Fruit fly (Drosophila melanogaster) whole organism, prepupa: ENCODE measurements around the gene mRpS2.

Source experiments
- CG10631 ChIP-seq: fragments of 200-800 bp; sonication (Bioruptor generic); optimal IDR thresholded peaks from 2 replicates; lab custom pipeline; 2016; ENCODE audit warnings: missing biosample characterization, missing genetic modification characterization
- CG10669 ChIP-seq: fragments of 200-800 bp; sonication (Bioruptor generic); optimal IDR thresholded peaks from 3 replicates; lab custom pipeline; 2018; ENCODE audit warnings: missing biosample characterization, mild to moderate bottlenecking, missing genetic modification characterization, moderate library complexity
- CG11294 ChIP-seq: fragments of 200-800 bp; sonication (Bioruptor generic); IDR thresholded peaks from 2 replicates; pipeline ENCODE4 v1.3.6; 2022; ENCODE audit warnings: missing biosample characterization, missing genetic modification characterization
- CG15336 ChIP-seq: fragments of 200-800 bp; sonication (Bioruptor generic); IDR thresholded peaks from 2 replicates; pipeline ENCODE4 v1.3.6; 2022; ENCODE audit warnings: missing biosample characterization, missing genetic modification characterization
- CG16779 ChIP-seq: fragments of 200-800 bp; sonication (Bioruptor generic); optimal IDR thresholded peaks from 3 replicates; lab custom pipeline; 2017; ENCODE audit warnings: missing biosample characterization, mild to moderate bottlenecking, missing genetic modification characterization
- CG3032 ChIP-seq: fragments of 200-800 bp; optimal IDR thresholded peaks from 2 replicates; lab custom pipeline; 2019; ENCODE audit warnings: missing biosample characterization, mild to moderate bottlenecking, missing genetic modification characterization, moderate library complexity
- CG31627 ChIP-seq: fragments of 200-800 bp; sonication (Bioruptor generic); optimal IDR thresholded peaks from 3 replicates; lab custom pipeline; 2016; ENCODE audit warnings: missing biosample characterization, missing genetic modification characterization
- CG32006 ChIP-seq: fragments of 200-800 bp; sonication (Bioruptor generic); optimal IDR thresholded peaks from 3 replicates; lab custom pipeline; 2017; ENCODE audit warnings: missing biosample characterization, mild to moderate bottlenecking, missing genetic modification characterization
- CG34406 ChIP-seq: fragments of 200-800 bp; sonication (Bioruptor generic); optimal IDR thresholded peaks from 3 replicates; lab custom pipeline; 2016; ENCODE audit warnings: missing biosample characterization, missing genetic modification characterization
- CG3919 ChIP-seq: fragments of 200-800 bp; sonication (Bioruptor generic); optimal IDR thresholded peaks from 3 replicates; lab custom pipeline; 2016; ENCODE audit warnings: missing biosample characterization, missing genetic modification characterization
- CG4318 ChIP-seq: fragments of 200-800 bp; sonication (Bioruptor generic); optimal IDR thresholded peaks from 3 replicates; lab custom pipeline; 2017; ENCODE audit warnings: missing biosample characterization, mild to moderate bottlenecking, missing genetic modification characterization
- CG6163 ChIP-seq: fragments of 200-800 bp; sonication (Bioruptor generic); IDR thresholded peaks from 3 replicates; pipeline ENCODE4 v1.3.6; 2022; ENCODE audit warnings: missing biosample characterization, missing genetic modification characterization
- CG6276 ChIP-seq: fragments of 200-800 bp; sonication (Bioruptor generic); optimal IDR thresholded peaks from 2 replicates; lab custom pipeline; 2017; ENCODE audit warnings: missing biosample characterization, mild to moderate bottlenecking, missing genetic modification characterization
- CG6792 ChIP-seq: fragments of 200-800 bp; sonication (Bioruptor generic); optimal IDR thresholded peaks from 3 replicates; lab custom pipeline; 2016; ENCODE audit warnings: missing biosample characterization, missing genetic modification characterization
- CG6808 ChIP-seq: fragments of 200-800 bp; sonication (Bioruptor generic); optimal IDR thresholded peaks from 3 replicates; lab custom pipeline; 2017; ENCODE audit warnings: missing biosample characterization, missing genetic modification characterization, mild to moderate bottlenecking, moderate library complexity, missing genetic modification reagents
- CG6854 ChIP-seq: fragments of 200-800 bp; sonication (Bioruptor generic); optimal IDR thresholded peaks from 2 replicates; lab custom pipeline; 2017; ENCODE audit warnings: missing biosample characterization, mild to moderate bottlenecking, missing genetic modification characterization
- CG7368 ChIP-seq: fragments of 200-800 bp; sonication (Bioruptor generic); optimal IDR thresholded peaks from 3 replicates; lab custom pipeline; 2016; ENCODE audit warnings: missing biosample characterization, missing genetic modification characterization
- CG8319 ChIP-seq: fragments of 200-800 bp; sonication (Bioruptor generic); optimal IDR thresholded peaks from 3 replicates; lab custom pipeline; 2016; ENCODE audit warnings: missing biosample characterization, missing genetic modification characterization
- CG8632 ChIP-seq: fragments of 200-800 bp; sonication (Bioruptor generic); optimal IDR thresholded peaks from 3 replicates; lab custom pipeline; 2016; ENCODE audit warnings: missing biosample characterization, missing genetic modification characterization
- CG9139 ChIP-seq: fragments of 200-800 bp; sonication (Bioruptor generic); optimal IDR thresholded peaks from 3 replicates; lab custom pipeline; 2017; ENCODE audit warnings: missing biosample characterization, mild to moderate bottlenecking, missing genetic modification characterization
- Eip75B ChIP-seq: fragments of 200-800 bp; sonication (Bioruptor generic); optimal IDR thresholded peaks from 3 replicates; lab custom pipeline; 2016; ENCODE audit warnings: missing biosample characterization, missing genetic modification characterization
- Eip78C ChIP-seq: fragments of 200-800 bp; sonication (Bioruptor generic); peaks from one replicate; lab custom pipeline; 2016; ENCODE audit warnings: missing biosample characterization, missing genetic modification characterization
- Eip93F ChIP-seq: fragments of 200-800 bp; sonication (Bioruptor generic); optimal IDR thresholded peaks from 2 replicates; lab custom pipeline; 2016; ENCODE audit warnings: missing biosample characterization, mild to moderate bottlenecking, missing genetic modification characterization
- Gug ChIP-seq: fragments of 200-800 bp; sonication (Bioruptor generic); IDR thresholded peaks from 2 replicates; pipeline ENCODE4 v1.3.6; 2022; ENCODE audit warnings: missing biosample characterization, missing genetic modification characterization
- Hr39 ChIP-seq: fragments of 200-800 bp; sonication (Bioruptor generic); optimal IDR thresholded peaks from 2 replicates; lab custom pipeline; 2016; ENCODE audit warnings: missing biosample characterization, missing genetic modification characterization
- Hr4 ChIP-seq: fragments of 200-800 bp; sonication (Bioruptor generic); optimal IDR thresholded peaks from 3 replicates; lab custom pipeline; 2016; ENCODE audit warnings: missing biosample characterization, missing genetic modification characterization
- Lpt ChIP-seq: fragments of 200-800 bp; sonication (Bioruptor generic); optimal IDR thresholded peaks from 3 replicates; lab custom pipeline; 2016; ENCODE audit warnings: missing biosample characterization, missing genetic modification characterization
- OdsH ChIP-seq: fragments of 200-800 bp; sonication (Bioruptor generic); optimal IDR thresholded peaks from 3 replicates; lab custom pipeline; 2016; ENCODE audit warnings: missing biosample characterization, missing genetic modification characterization
- Smox ChIP-seq: fragments of 200-800 bp; sonication (Bioruptor generic); optimal IDR thresholded peaks from 3 replicates; lab custom pipeline; 2016; ENCODE audit warnings: missing biosample characterization, missing genetic modification characterization
- Sox102F ChIP-seq: fragments of 200-800 bp; sonication (Bioruptor generic); optimal IDR thresholded peaks from 2 replicates; lab custom pipeline; 2016; ENCODE audit warnings: missing biosample characterization, mild to moderate bottlenecking, missing genetic modification characterization
- Sox14 ChIP-seq: fragments of 200-800 bp; sonication (Bioruptor generic); optimal IDR thresholded peaks from 3 replicates; lab custom pipeline; 2016; ENCODE audit warnings: missing biosample characterization, missing genetic modification characterization
- Sox15 ChIP-seq: fragments of 200-800 bp; sonication (Bioruptor generic); optimal IDR thresholded peaks from 3 replicates; lab custom pipeline; 2016; ENCODE audit warnings: missing biosample characterization, missing genetic modification characterization
- achi ChIP-seq: fragments of 200-800 bp; sonication (Bioruptor generic); optimal IDR thresholded peaks from 3 replicates; lab custom pipeline; 2016; ENCODE audit warnings: missing biosample characterization, missing genetic modification characterization
- cyc ChIP-seq: fragments of 200-800 bp; sonication (Bioruptor generic); optimal IDR thresholded peaks from 3 replicates; lab custom pipeline; 2016; ENCODE audit warnings: missing biosample characterization, missing genetic modification characterization
- dac ChIP-seq: fragments of 200-800 bp; sonication (Bioruptor generic); optimal IDR thresholded peaks from 2 replicates; lab custom pipeline; 2017; ENCODE audit warnings: missing biosample characterization, mild to moderate bottlenecking, missing genetic modification characterization
- dsx ChIP-seq: fragments of 200-800 bp; optimal IDR thresholded peaks from 3 replicates; lab custom pipeline; 2019; ENCODE audit warnings: missing biosample characterization, mild to moderate bottlenecking, missing genetic modification characterization, moderate library complexity; ENCODE audit not compliant: poor library complexity, severe bottlenecking
- eg ChIP-seq: fragments of 200-800 bp; sonication (Bioruptor generic); IDR thresholded peaks from 3 replicates; pipeline ENCODE4 v1.3.6; 2022; ENCODE audit warnings: missing biosample characterization, missing genetic modification characterization
- esn ChIP-seq: fragments of 200-800 bp; sonication (Bioruptor generic); optimal IDR thresholded peaks from 2 replicates; lab custom pipeline; 2016; ENCODE audit warnings: missing biosample characterization, mild to moderate bottlenecking, missing genetic modification characterization, moderate library complexity
- fd59A ChIP-seq: fragments of 200-800 bp; sonication (Bioruptor generic); optimal IDR thresholded peaks from 2 replicates; lab custom pipeline; 2017; ENCODE audit warnings: missing biosample characterization, mild to moderate bottlenecking, missing genetic modification characterization, missing genetic modification reagents
- fd85E ChIP-seq: fragments of 200-800 bp; sonication (Bioruptor generic); optimal IDR thresholded peaks from 3 replicates; lab custom pipeline; 2016; ENCODE audit warnings: missing biosample characterization, missing genetic modification characterization
- fkh ChIP-seq: fragments of 200-800 bp; sonication (Bioruptor generic); optimal IDR thresholded peaks from 3 replicates; lab custom pipeline; 2017; ENCODE audit warnings: missing biosample characterization, mild to moderate bottlenecking, missing genetic modification characterization, moderate library complexity
- lz ChIP-seq: fragments of 200-800 bp; sonication (Bioruptor generic); optimal IDR thresholded peaks from 3 replicates; lab custom pipeline; 2016; ENCODE audit warnings: missing biosample characterization, missing genetic modification characterization
- salr ChIP-seq, 2 experiments: fragments of 200-800 bp; sonication (Bioruptor generic); optimal IDR thresholded peaks; 3 replicates each; lab custom pipeline; 2016 to 2018; ENCODE audit warnings: missing biosample characterization in 2 of 2, missing genetic modification characterization in 2 of 2, mild to moderate bottlenecking in 1 of 2
- ss ChIP-seq, 2 experiments: fragments of 200-800 bp; sonication (Bioruptor generic); optimal IDR thresholded peaks; 2 replicates in 1 of 2; 3 replicates in 1 of 2; lab custom pipeline; 2017 to 2018; ENCODE audit warnings: mild to moderate bottlenecking in 2 of 2, missing biosample characterization in 2 of 2, missing genetic modification characterization in 2 of 2, moderate library complexity in 1 of 2
- svp ChIP-seq: fragments of 200-800 bp; sonication (Bioruptor generic); peaks from one replicate; lab custom pipeline; 2016; ENCODE audit warnings: missing biosample characterization, missing genetic modification characterization
- vri ChIP-seq: fragments of 200-800 bp; sonication (Bioruptor generic); optimal IDR thresholded peaks from 3 replicates; lab custom pipeline; 2016; ENCODE audit warnings: missing biosample characterization, mild to moderate bottlenecking, missing genetic modification characterization

The mRpS2 gene

dm6 chr2L:4886132-4886531 is 35.9 kb upstream of the mRpS2 start (continued):
- TF ChIP-seq fd59A (no peak), lz (no peak), CG6163 (peak; percentile 40; the same call in 1 of the 3 replicates), Sox102F (no peak), CG6792 (GFP tag; lab: Kevin White, UChicago) (no peak), CG9139 (GFP tag; lab: Kevin White, UChicago) (no peak), Eip93F (GFP tag; lab: Kevin White, UChicago) (no peak), OdsH (GFP tag; lab: Kevin White, UChicago) (peak; percentile 19), CG6276 (GFP tag; lab: Kevin White, UChicago) (peak; percentile 67), CG6808 (GFP tag; lab: Kevin White, UChicago) (peak; percentile 53), CG32006 (no peak), CG15336 (no peak), CG16779 (tag; lab: Kevin White, UChicago) (peak; percentile 30), CG8319 (GFP tag; lab: Kevin White, UChicago) (no peak), dac (no peak), Sox15 (GFP tag; lab: Kevin White, UChicago) (no peak), eg (peak; percentile 53; the same call in 2 of the 3 replicates), Eip75B (GFP tag; lab: Kevin White, UChicago) (peak; percentile 19), CG6854 (GFP tag; lab: Kevin White, UChicago) (no peak), achi (GFP tag; lab: Kevin White, UChicago) (no peak), CG31627 (GFP tag; lab: Kevin White, UChicago) (no peak), Gug (GFP tag; lab: Robert Waterston, UW) (no peak), cyc (GFP tag; lab: Kevin White, UChicago) (no peak), Lpt (GFP tag; lab: Kevin White, UChicago) (no peak), CG34406 (peak; percentile 10), CG10669 (peak; percentile 23), CG8632 (GFP tag; lab: Kevin White, UChicago) (no peak), CG3032 (peak; percentile 45), svp (GFP tag; lab: Kevin White, UChicago) (no peak), CG10631 (no peak), Hr39 (no peak), Hr4 (peak; percentile 54), fkh (GFP tag; lab: Kevin White, UChicago) (no peak), ss (GFP tag; optimal IDR thresholded peaks at IDR 0.05; lab: Kevin White, UChicago) (peak in 1 of 2 experiments; percentile 32), dsx (GFP tag; lab: Kevin White, UChicago) (peak; percentile 2), salr (GFP tag; optimal IDR thresholded peaks at IDR 0.05; lab: Kevin White, UChicago) (peak in 1 of 2 experiments; percentile 31), CG4318 (GFP tag; lab: Kevin White, UChicago) (no peak)

dm6 chr2L:4883023-4883392 is 32.8 kb upstream of the mRpS2 start, which contains the start of the genes Cf2 and CG3008:
TSS of gene Cf2 (minus strand) at chr2L:4883107.
TSS of gene CG3008 (plus strand) at chr2L:4883298.
- peak; percentile 22 for TF ChIP-seq lz
- TF ChIP-seq CG6276 (GFP tag; lab: Kevin White, UChicago), result no peak
- TF ChIP-seq cyc (GFP tag; lab: Kevin White, UChicago), result no peak
- TF ChIP-seq fd85E (GFP tag; lab: Kevin White, UChicago), result no peak
- no peak for TF ChIP-seq CG7368 (GFP tag; lab: Kevin White, UChicago)
- TF ChIP-seq Hr4, result peak; percentile 8
- TF ChIP-seq CG8632 (GFP tag; lab: Kevin White, UChicago), result no peak
- TF ChIP-seq vri (GFP tag; lab: Kevin White, UChicago), result peak; percentile 8
- TF ChIP-seq CG3032, result peak; percentile 7
- TF ChIP-seq Eip78C (GFP tag; lab: Kevin White, UChicago), result peak; percentile 73
- TF ChIP-seq CG10669, result no peak
- no peak for TF ChIP-seq CG16779 (tag; lab: Kevin White, UChicago)
- TF ChIP-seq Smox (GFP tag; lab: Kevin White, UChicago), result no peak
- TF ChIP-seq CG11294, result no peak
- TF ChIP-seq Sox14 (GFP tag; lab: Kevin White, UChicago), result peak; percentile 60
- no peak for TF ChIP-seq fd59A
- TF ChIP-seq eg, result no peak
- no peak for TF ChIP-seq CG3919 (GFP tag; lab: Kevin White, UChicago)
- peak; percentile 44 for TF ChIP-seq esn (GFP tag; lab: Kevin White, UChicago)
- no peak for TF ChIP-seq dsx (GFP tag; lab: Kevin White, UChicago)
- TF ChIP-seq CG6808 (GFP tag; lab: Kevin White, UChicago), result no peak
- no peak for TF ChIP-seq CG4318 (GFP tag; lab: Kevin White, UChicago)
- no peak for TF ChIP-seq CG6854 (GFP tag; lab: Kevin White, UChicago)
- no peak for TF ChIP-seq Eip75B (GFP tag; lab: Kevin White, UChicago)
